Worm (Caenorhabditis elegans) whole organism, late embryonic: Measurements from ENCODE around the gene dpy-7.

ENCODE experiments used
- C08G9.2 ChIP-seq: sonication (generic microtip); optimal IDR thresholded peaks from 2 replicates; lab custom pipeline; 2016; ENCODE audit warnings: mild to moderate bottlenecking, missing genetic modification characterization, moderate library complexity, missing compliant biosample characterization
- C38D4.7 ChIP-seq: fragments of 200-800 bp; sonication (Bioruptor generic); optimal IDR thresholded peaks from 2 replicates; lab custom pipeline; 2018; ENCODE audit warnings: mild to moderate bottlenecking, missing genetic modification characterization, moderate library complexity, missing compliant biosample characterization
- K02D7.2 ChIP-seq: sonication (generic microtip); optimal IDR thresholded peaks from 2 replicates; lab custom pipeline; 2017; ENCODE audit warnings: mild to moderate bottlenecking, missing genetic modification characterization, missing compliant biosample characterization
- K09A11.1 ChIP-seq: sonication (generic microtip); optimal IDR thresholded peaks from 2 replicates; lab custom pipeline; 2017; ENCODE audit warnings: antibody characterized with exemption, mild to moderate bottlenecking, missing genetic modification characterization, missing compliant biosample characterization; ENCODE audit not compliant: insufficient read depth
- T23F11.4 ChIP-seq: fragments of 200-800 bp; sonication (Bioruptor generic); optimal IDR thresholded peaks from 2 replicates; lab custom pipeline; 2018; ENCODE audit warnings: mild to moderate bottlenecking, missing genetic modification characterization, missing compliant biosample characterization
- Y22D7AL.16 ChIP-seq: sonication (generic microtip); optimal IDR thresholded peaks from 2 replicates; lab custom pipeline; 2016; ENCODE audit warnings: missing genetic modification characterization, missing compliant biosample characterization
- ahr-1 ChIP-seq: sonication (generic microtip); optimal IDR thresholded peaks from 2 replicates; lab custom pipeline; 2016; ENCODE audit warnings: missing genetic modification characterization, missing compliant biosample characterization
- ceh-18 ChIP-seq: sonication (generic microtip); optimal IDR thresholded peaks from 2 replicates; lab custom pipeline; 2016; ENCODE audit warnings: missing genetic modification characterization, missing compliant biosample characterization
- ceh-2 ChIP-seq: sonication (generic microtip); optimal IDR thresholded peaks from 2 replicates; lab custom pipeline; 2016; ENCODE audit warnings: missing genotype, missing genetic modification characterization, missing compliant biosample characterization
- ceh-22 ChIP-seq: sonication (generic microtip); optimal IDR thresholded peaks from 2 replicates; lab custom pipeline; 2017; ENCODE audit warnings: missing biosample characterization, missing genetic modification characterization
- ceh-24 ChIP-seq: sonication (generic microtip); optimal IDR thresholded peaks from 2 replicates; lab custom pipeline; 2016; ENCODE audit warnings: mild to moderate bottlenecking, missing genetic modification characterization, missing compliant biosample characterization
- ceh-30 ChIP-seq: fragments of 150-350 bp; optimal IDR thresholded peaks from 2 replicates; lab custom pipeline; 2014; ENCODE audit warnings: missing biosample characterization, missing genetic modification characterization
- ceh-34 ChIP-seq: sonication (generic microtip); optimal IDR thresholded peaks from 2 replicates; lab custom pipeline; 2016; ENCODE audit warnings: mild to moderate bottlenecking, missing genetic modification characterization, missing compliant biosample characterization
- ceh-45 ChIP-seq: fragments of 200-800 bp; sonication (Bioruptor generic); IDR thresholded peaks from 2 replicates; pipeline ENCODE4 v1.3.6; 2022; ENCODE audit warnings: missing genetic modification reagents, missing genetic modification characterization, missing compliant biosample characterization
- ceh-48 ChIP-seq: sonication (generic microtip); optimal IDR thresholded peaks from 2 replicates; lab custom pipeline; 2016; ENCODE audit warnings: missing genetic modification characterization, inconsistent platforms, missing compliant biosample characterization
- ceh-6 ChIP-seq: fragments of 200-800 bp; sonication (Bioruptor generic); optimal IDR thresholded peaks from 2 replicates; lab custom pipeline; 2018; ENCODE audit warnings: mild to moderate bottlenecking, missing genetic modification characterization, missing compliant biosample characterization
- ceh-9 ChIP-seq: sonication (generic microtip); optimal IDR thresholded peaks from 2 replicates; lab custom pipeline; 2016; ENCODE audit warnings: mild to moderate bottlenecking, missing genetic modification characterization, inconsistent platforms, missing compliant biosample characterization
- che-1 ChIP-seq: sonication (generic microtip); optimal IDR thresholded peaks from 2 replicates; lab custom pipeline; 2016; ENCODE audit warnings: mild to moderate bottlenecking, missing genetic modification characterization, missing compliant biosample characterization
- dmd-4 ChIP-seq: sonication (generic microtip); optimal IDR thresholded peaks from 2 replicates; lab custom pipeline; 2016; ENCODE audit warnings: borderline replicate concordance, missing genetic modification characterization, missing compliant biosample characterization
- dve-1 ChIP-seq: sonication (generic microtip); optimal IDR thresholded peaks from 2 replicates; lab custom pipeline; 2017; ENCODE audit warnings: antibody characterized with exemption, mild to moderate bottlenecking, missing genetic modification characterization, missing compliant biosample characterization
- elt-2 ChIP-seq: sonication (generic microtip); optimal IDR thresholded peaks from 2 replicates; lab custom pipeline; 2016; ENCODE audit warnings: missing genetic modification reagents, missing genetic modification characterization, missing compliant biosample characterization
- elt-4 ChIP-seq: sonication (generic microtip); optimal IDR thresholded peaks from 2 replicates; lab custom pipeline; 2016; ENCODE audit warnings: missing genetic modification characterization, missing compliant biosample characterization
- eyg-1 ChIP-seq: sonication (generic microtip); optimal IDR thresholded peaks from 2 replicates; lab custom pipeline; 2016; ENCODE audit warnings: missing genotype, missing genetic modification characterization, missing compliant biosample characterization
- fax-1 ChIP-seq: sonication (generic microtip); optimal IDR thresholded peaks from 2 replicates; lab custom pipeline; 2016; ENCODE audit warnings: missing genotype, missing genetic modification characterization, missing compliant biosample characterization
- fkh-6 ChIP-seq: sonication (generic microtip); optimal IDR thresholded peaks from 2 replicates; lab custom pipeline; 2016; ENCODE audit warnings: missing genetic modification characterization, missing compliant biosample characterization
- gmeb-2 ChIP-seq: sonication (generic microtip); optimal IDR thresholded peaks from 2 replicates; lab custom pipeline; 2016; ENCODE audit warnings: missing genetic modification characterization, inconsistent platforms, missing compliant biosample characterization
- hlh-13 ChIP-seq: fragments of 200-800 bp; sonication (Bioruptor generic); optimal IDR thresholded peaks from 2 replicates; lab custom pipeline; 2018; ENCODE audit warnings: mild to moderate bottlenecking, missing genetic modification characterization, missing compliant biosample characterization
- hlh-8 ChIP-seq: sonication (generic microtip); optimal IDR thresholded peaks from 2 replicates; lab custom pipeline; 2016; ENCODE audit warnings: missing genotype, missing genetic modification characterization, missing compliant biosample characterization
- lim-6 ChIP-seq: sonication (generic microtip); optimal IDR thresholded peaks from 2 replicates; lab custom pipeline; 2016; ENCODE audit warnings: missing genetic modification characterization, missing compliant biosample characterization
- madf-2 ChIP-seq: sonication (generic microtip); optimal IDR thresholded peaks from 2 replicates; lab custom pipeline; 2017; ENCODE audit warnings: missing genetic modification characterization, missing compliant biosample characterization
- mec-3 ChIP-seq: sonication (generic microtip); optimal IDR thresholded peaks from 2 replicates; lab custom pipeline; 2016; ENCODE audit warnings: borderline replicate concordance, missing genetic modification characterization, missing compliant biosample characterization
- nfya-1 ChIP-seq: sonication (generic microtip); optimal IDR thresholded peaks from 2 replicates; lab custom pipeline; 2017; ENCODE audit warnings: missing genetic modification characterization, mild to moderate bottlenecking, missing compliant biosample characterization, antibody characterized with exemption, moderate library complexity
- nhr-11 ChIP-seq: fragments of 150-350 bp; optimal IDR thresholded peaks from 2 replicates; lab custom pipeline; 2014; ENCODE audit warnings: missing biosample characterization, missing genetic modification characterization
- npax-4 ChIP-seq: sonication (generic microtip); optimal IDR thresholded peaks from 2 replicates; lab custom pipeline; 2016; ENCODE audit warnings: missing genetic modification characterization, missing compliant biosample characterization
- pat-9 ChIP-seq: fragments of 200-800 bp; sonication (Bioruptor generic); optimal IDR thresholded peaks from 2 replicates; lab custom pipeline; 2018; ENCODE audit warnings: mild to moderate bottlenecking, missing genetic modification characterization, moderate library complexity, missing compliant biosample characterization
- pax-1 ChIP-seq: fragments of 150-350 bp; optimal IDR thresholded peaks from 2 replicates; lab custom pipeline; 2014; ENCODE audit warnings: missing biosample characterization, missing genetic modification characterization
- pha-2 ChIP-seq: sonication (generic microtip); optimal IDR thresholded peaks from 2 replicates; lab custom pipeline; 2017; ENCODE audit warnings: mild to moderate bottlenecking, missing genetic modification characterization, missing compliant biosample characterization
- pha-4 ChIP-seq: fragments of 150-350 bp; optimal IDR thresholded peaks from 2 replicates; lab custom pipeline; 2018; ENCODE audit warnings: missing biosample characterization, missing genetic modification reagents, missing genetic modification characterization
- pros-1 ChIP-seq: fragments of 150-350 bp; optimal IDR thresholded peaks from 2 replicates; lab custom pipeline; 2014; ENCODE audit warnings: missing biosample characterization, missing genetic modification reagents, missing genetic modification characterization
- ref-2 ChIP-seq: sonication (generic microtip); optimal IDR thresholded peaks from 2 replicates; lab custom pipeline; 2016; ENCODE audit warnings: missing genetic modification characterization, missing compliant biosample characterization
- rnt-1 ChIP-seq: sonication (generic microtip); optimal IDR thresholded peaks from 2 replicates; lab custom pipeline; 2016; ENCODE audit warnings: missing genetic modification characterization, missing compliant biosample characterization
- sdc-2 ChIP-seq: sonication (generic microtip); optimal IDR thresholded peaks from 2 replicates; lab custom pipeline; 2016; ENCODE audit warnings: missing genotype, missing genetic modification characterization, missing compliant biosample characterization
- sox-2 ChIP-seq: fragments of 200-800 bp; sonication (Bioruptor generic); IDR thresholded peaks from 2 replicates; pipeline ENCODE4 v1.3.6; 2022; ENCODE audit warnings: missing genetic modification reagents, missing genetic modification characterization, missing compliant biosample characterization
- sox-4 ChIP-seq: sonication (generic microtip); optimal IDR thresholded peaks from 2 replicates; lab custom pipeline; 2017; ENCODE audit warnings: mild to moderate bottlenecking, missing genetic modification characterization, inconsistent platforms, missing compliant biosample characterization
- syd-9 ChIP-seq: sonication (generic microtip); optimal IDR thresholded peaks from 2 replicates; lab custom pipeline; 2016; ENCODE audit warnings: mild to moderate bottlenecking, missing genetic modification characterization, moderate library complexity, missing compliant biosample characterization
- tbx-2 ChIP-seq: sonication (generic microtip); optimal IDR thresholded peaks from 2 replicates; lab custom pipeline; 2016; ENCODE audit warnings: missing genetic modification characterization, missing compliant biosample characterization
- tbx-7 ChIP-seq: sonication (generic microtip); optimal IDR thresholded peaks from 2 replicates; lab custom pipeline; 2016; ENCODE audit warnings: missing genotype, missing genetic modification characterization, missing compliant biosample characterization
- ttx-3 ChIP-seq: sonication (generic microtip); optimal IDR thresholded peaks from 2 replicates; lab custom pipeline; 2016; ENCODE audit warnings: missing genetic modification reagents, missing genetic modification characterization, missing compliant biosample characterization
- unc-3 ChIP-seq, 2 experiments: fragments of 200-800 bp in 1 of 2; sonication (Bioruptor generic) in 1 of 2; sonication (generic microtip) in 1 of 2; conservative IDR thresholded peaks in 1 of 2; optimal IDR thresholded peaks in 1 of 2; 2 replicates each; pipeline versions ENCODE4 v1.3.6 to Lab custom; 2016 to 2022; ENCODE audit warnings: missing compliant biosample characterization in 2 of 2, missing genetic modification characterization in 2 of 2, missing genetic modification reagents in 1 of 2
- unc-42 ChIP-seq: sonication (generic microtip); optimal IDR thresholded peaks from 2 replicates; lab custom pipeline; 2016; ENCODE audit warnings: missing genotype, missing genetic modification characterization, missing compliant biosample characterization
- unc-86 ChIP-seq: sonication (generic microtip); optimal IDR thresholded peaks from 2 replicates; lab custom pipeline; 2016; ENCODE audit warnings: missing genetic modification characterization, missing compliant biosample characterization
- zip-5 ChIP-seq: sonication (generic microtip); optimal IDR thresholded peaks from 2 replicates; lab custom pipeline; 2016; ENCODE audit warnings: missing genetic modification characterization, missing compliant biosample characterization
- ztf-16 ChIP-seq: sonication (generic microtip); optimal IDR thresholded peaks from 2 replicates; lab custom pipeline; 2017; ENCODE audit warnings: missing genetic modification characterization, missing compliant biosample characterization

Gene dpy-7

ce11 chrX:7500970-7501369, 36.6 kb downstream of the dpy-7 start, which contains the start of gene uggt-1:
Gene uggt-1, minus strand, starts transcription at chrX:7500982.
- TF ChIP-seq ceh-24 (tag; lab: Kevin White, UChicago) (no peak), unc-86 (peak; percentile 61), lim-6 (tag; lab: Kevin White, UChicago) (no peak), ceh-2 (peak; percentile 31), ceh-6 (GFP tag; lab: Kevin White, UChicago) (peak; percentile 58), npax-4 (tag; lab: Kevin White, UChicago) (no peak), T23F11.4 (peak; percentile 52), mec-3 (tag; lab: Kevin White, UChicago) (no peak), fax-1 (peak; percentile 25), rnt-1 (tag; lab: Kevin White, UChicago) (peak; percentile 54), ceh-34 (tag; lab: Kevin White, UChicago) (peak; percentile 80), hlh-13 (GFP tag; lab: Kevin White, UChicago) (no peak), nhr-11 (no peak), pha-4 (tag; lab: Kevin White, UChicago) (no peak), sox-4 (tag; lab: Kevin White, UChicago) (peak; percentile 28), dmd-4 (no peak), pha-2 (tag; lab: Kevin White, UChicago) (no peak), ceh-45 (GFP tag; lab: Robert Waterston, UW) (no peak), ceh-18 (tag; lab: Kevin White, UChicago) (peak; percentile 70), tbx-2 (peak; percentile 86), tbx-7 (tag; lab: Kevin White, UChicago) (no peak), dve-1 (tag; lab: Kevin White, UChicago) (peak; percentile 60), ahr-1 (tag; lab: Kevin White, UChicago) (no peak), hlh-8 (no peak), C08G9.2 (tag; lab: Kevin White, UChicago) (no peak), nfya-1 (peak; percentile 86), fkh-6 (no peak), C38D4.7 (GFP tag; lab: Kevin White, UChicago) (no peak), sdc-2 (peak; percentile 63), elt-4 (tag; lab: Kevin White, UChicago) (no peak), unc-42 (peak; percentile 95), eyg-1 (tag; lab: Kevin White, UChicago) (no peak), sox-2 (peak; percentile 62), ceh-48 (tag; lab: Kevin White, UChicago) (peak; percentile 44), gmeb-2 (tag; lab: Kevin White, UChicago) (no peak), Y22D7AL.16 (tag; lab: Kevin White, UChicago) (peak; percentile 23), elt-2 (peak; percentile 72), ceh-30 (peak; percentile 42), ceh-22 (no peak), ztf-16 (tag; lab: Kevin White, UChicago) (peak; percentile 33), ttx-3 (tag; lab: Kevin White, UChicago) (peak; percentile 41), pros-1 (tag; lab: Kevin White, UChicago) (peak; percentile 86), unc-3 (GFP tag; conservative IDR thresholded peaks at IDR 0.05; lab: Robert Waterston, UW) (no peak), unc-3 (tag; optimal IDR thresholded peaks at IDR 0.05; lab: Kevin White, UChicago) (no peak), zip-5 (tag; lab: Kevin White, UChicago) (no peak), K02D7.2 (tag; lab: Kevin White, UChicago) (no peak), che-1 (tag; lab: Kevin White, UChicago) (no peak), pat-9 (no peak), syd-9 (tag; lab: Kevin White, UChicago) (peak; percentile 26), madf-2 (tag; lab: Kevin White, UChicago) (peak; percentile 0), pax-1 (tag; lab: Kevin White, UChicago) (no peak), ref-2 (tag; lab: Kevin White, UChicago) (peak; percentile 72), ceh-9 (tag; lab: Kevin White, UChicago) (no peak), K09A11.1 (tag; lab: Kevin White, UChicago) (no peak)
